Fruit fly (Drosophila melanogaster): ENCODE measurements around the gene CG8191.

dm6 chrX:15761298-15761640 lies 29.3 kb downstream of the CG8191 start:
- TF ChIP-seq pan (optimal IDR thresholded peaks at IDR 0.05) (no peak), OdsH (GFP tag; optimal IDR thresholded peaks at IDR 0.05) (no peak), fru (GFP tag; optimal IDR thresholded peaks at IDR 0.05) (no peak), Hr83 (GFP tag; optimal IDR thresholded peaks at IDR 0.05; ENCODE audit: poor library complexity, severe bottlenecking) (no peak), lola (GFP tag; optimal IDR thresholded peaks at IDR 0.05) (no peak), Myc (optimal IDR thresholded peaks at IDR 0.05) (no peak), Hnf4 (GFP tag; optimal IDR thresholded peaks at IDR 0.05) (no peak), Hr78 (GFP tag; optimal IDR thresholded peaks at IDR 0.05) (no peak), Sp1 (GFP tag; optimal IDR thresholded peaks at IDR 0.05) (no peak), Abd-B (GFP tag; optimal IDR thresholded peaks at IDR 0.05) (no peak), psq (GFP tag; optimal IDR thresholded peaks at IDR 0.05) (no peak)
